Worm (Caenorhabditis elegans) whole organism, late embryonic: ENCODE results near the gene clhm-1.

Experiments
- C08G9.2 ChIP-seq: sonication (generic microtip); optimal IDR thresholded peaks from 2 replicates; lab custom pipeline; 2016; ENCODE audit warnings: mild to moderate bottlenecking, missing genetic modification characterization, moderate library complexity, missing compliant biosample characterization
- C38D4.7 ChIP-seq: fragments of 200-800 bp; sonication (Bioruptor generic); optimal IDR thresholded peaks from 2 replicates; lab custom pipeline; 2018; ENCODE audit warnings: mild to moderate bottlenecking, missing genetic modification characterization, moderate library complexity, missing compliant biosample characterization
- F13H6.1 ChIP-seq: sonication (generic microtip); optimal IDR thresholded peaks from 2 replicates; lab custom pipeline; 2016; ENCODE audit warnings: missing genetic modification characterization, missing compliant biosample characterization
- K09A11.1 ChIP-seq: sonication (generic microtip); optimal IDR thresholded peaks from 2 replicates; lab custom pipeline; 2017; ENCODE audit warnings: antibody characterized with exemption, mild to moderate bottlenecking, missing genetic modification characterization, missing compliant biosample characterization; ENCODE audit not compliant: insufficient read depth
- Y22D7AL.16 ChIP-seq: sonication (generic microtip); optimal IDR thresholded peaks from 2 replicates; lab custom pipeline; 2016; ENCODE audit warnings: missing genetic modification characterization, missing compliant biosample characterization
- ahr-1 ChIP-seq: sonication (generic microtip); optimal IDR thresholded peaks from 2 replicates; lab custom pipeline; 2016; ENCODE audit warnings: missing genetic modification characterization, missing compliant biosample characterization
- ceh-18 ChIP-seq: sonication (generic microtip); optimal IDR thresholded peaks from 2 replicates; lab custom pipeline; 2016; ENCODE audit warnings: missing genetic modification characterization, missing compliant biosample characterization
- ceh-19 ChIP-seq: fragments of 200-800 bp; sonication (Bioruptor generic); optimal IDR thresholded peaks from 2 replicates; lab custom pipeline; 2018; ENCODE audit warnings: mild to moderate bottlenecking, missing genetic modification characterization, missing compliant biosample characterization
- ceh-24 ChIP-seq: sonication (generic microtip); optimal IDR thresholded peaks from 2 replicates; lab custom pipeline; 2016; ENCODE audit warnings: mild to moderate bottlenecking, missing genetic modification characterization, missing compliant biosample characterization
- ceh-30 ChIP-seq: fragments of 150-350 bp; optimal IDR thresholded peaks from 2 replicates; lab custom pipeline; 2014; ENCODE audit warnings: missing biosample characterization, missing genetic modification characterization
- ceh-34 ChIP-seq: sonication (generic microtip); optimal IDR thresholded peaks from 2 replicates; lab custom pipeline; 2016; ENCODE audit warnings: mild to moderate bottlenecking, missing genetic modification characterization, missing compliant biosample characterization
- ceh-48 ChIP-seq: sonication (generic microtip); optimal IDR thresholded peaks from 2 replicates; lab custom pipeline; 2016; ENCODE audit warnings: missing genetic modification characterization, inconsistent platforms, missing compliant biosample characterization
- ceh-6 ChIP-seq: fragments of 200-800 bp; sonication (Bioruptor generic); optimal IDR thresholded peaks from 2 replicates; lab custom pipeline; 2018; ENCODE audit warnings: mild to moderate bottlenecking, missing genetic modification characterization, missing compliant biosample characterization
- dve-1 ChIP-seq: sonication (generic microtip); optimal IDR thresholded peaks from 2 replicates; lab custom pipeline; 2017; ENCODE audit warnings: antibody characterized with exemption, mild to moderate bottlenecking, missing genetic modification characterization, missing compliant biosample characterization
- elt-2 ChIP-seq: sonication (generic microtip); optimal IDR thresholded peaks from 2 replicates; lab custom pipeline; 2016; ENCODE audit warnings: missing genetic modification reagents, missing genetic modification characterization, missing compliant biosample characterization
- eyg-1 ChIP-seq: sonication (generic microtip); optimal IDR thresholded peaks from 2 replicates; lab custom pipeline; 2016; ENCODE audit warnings: missing genotype, missing genetic modification characterization, missing compliant biosample characterization
- fkh-6 ChIP-seq: sonication (generic microtip); optimal IDR thresholded peaks from 2 replicates; lab custom pipeline; 2016; ENCODE audit warnings: missing genetic modification characterization, missing compliant biosample characterization
- gmeb-2 ChIP-seq: sonication (generic microtip); optimal IDR thresholded peaks from 2 replicates; lab custom pipeline; 2016; ENCODE audit warnings: missing genetic modification characterization, inconsistent platforms, missing compliant biosample characterization
- hlh-30 ChIP-seq: sonication (generic microtip); optimal IDR thresholded peaks from 2 replicates; lab custom pipeline; 2017; ENCODE audit warnings: antibody characterized with exemption, missing genetic modification characterization, missing compliant biosample characterization; ENCODE audit not compliant: insufficient read depth
- lin-11 ChIP-seq: fragments of 200-800 bp; sonication (Bioruptor generic); optimal IDR thresholded peaks from 2 replicates; lab custom pipeline; 2018; ENCODE audit warnings: mild to moderate bottlenecking, missing genetic modification characterization, missing compliant biosample characterization
- mec-3 ChIP-seq: sonication (generic microtip); optimal IDR thresholded peaks from 2 replicates; lab custom pipeline; 2016; ENCODE audit warnings: borderline replicate concordance, missing genetic modification characterization, missing compliant biosample characterization
- nfya-1 ChIP-seq: sonication (generic microtip); optimal IDR thresholded peaks from 2 replicates; lab custom pipeline; 2017; ENCODE audit warnings: missing genetic modification characterization, mild to moderate bottlenecking, missing compliant biosample characterization, antibody characterized with exemption, moderate library complexity
- nhr-11 ChIP-seq: fragments of 150-350 bp; optimal IDR thresholded peaks from 2 replicates; lab custom pipeline; 2014; ENCODE audit warnings: missing biosample characterization, missing genetic modification characterization
- npax-4 ChIP-seq: sonication (generic microtip); optimal IDR thresholded peaks from 2 replicates; lab custom pipeline; 2016; ENCODE audit warnings: missing genetic modification characterization, missing compliant biosample characterization
- odd-2 ChIP-seq: sonication (generic microtip); optimal IDR thresholded peaks from 2 replicates; lab custom pipeline; 2017; ENCODE audit warnings: antibody characterized with exemption, mild to moderate bottlenecking, missing genetic modification characterization, missing compliant biosample characterization
- pha-4 ChIP-seq: fragments of 150-350 bp; optimal IDR thresholded peaks from 2 replicates; lab custom pipeline; 2018; ENCODE audit warnings: missing biosample characterization, missing genetic modification reagents, missing genetic modification characterization
- pqm-1 ChIP-seq: sonication (generic microtip); optimal IDR thresholded peaks from 2 replicates; lab custom pipeline; 2016; ENCODE audit warnings: missing genetic modification characterization, missing compliant biosample characterization
- pros-1 ChIP-seq: fragments of 150-350 bp; optimal IDR thresholded peaks from 2 replicates; lab custom pipeline; 2014; ENCODE audit warnings: missing biosample characterization, missing genetic modification reagents, missing genetic modification characterization
- ref-2 ChIP-seq: sonication (generic microtip); optimal IDR thresholded peaks from 2 replicates; lab custom pipeline; 2016; ENCODE audit warnings: missing genetic modification characterization, missing compliant biosample characterization
- rnt-1 ChIP-seq: sonication (generic microtip); optimal IDR thresholded peaks from 2 replicates; lab custom pipeline; 2016; ENCODE audit warnings: missing genetic modification characterization, missing compliant biosample characterization
- sox-2 ChIP-seq: fragments of 200-800 bp; sonication (Bioruptor generic); IDR thresholded peaks from 2 replicates; pipeline ENCODE4 v1.3.6; 2022; ENCODE audit warnings: missing genetic modification reagents, missing genetic modification characterization, missing compliant biosample characterization
- syd-9 ChIP-seq: sonication (generic microtip); optimal IDR thresholded peaks from 2 replicates; lab custom pipeline; 2016; ENCODE audit warnings: mild to moderate bottlenecking, missing genetic modification characterization, moderate library complexity, missing compliant biosample characterization
- tbx-2 ChIP-seq: sonication (generic microtip); optimal IDR thresholded peaks from 2 replicates; lab custom pipeline; 2016; ENCODE audit warnings: missing genetic modification characterization, missing compliant biosample characterization
- unc-3 ChIP-seq, 2 experiments: fragments of 200-800 bp in 1 of 2; sonication (Bioruptor generic) in 1 of 2; sonication (generic microtip) in 1 of 2; conservative IDR thresholded peaks in 1 of 2; optimal IDR thresholded peaks in 1 of 2; 2 replicates each; pipeline versions ENCODE4 v1.3.6 to Lab custom; 2016 to 2022; ENCODE audit warnings: missing compliant biosample characterization in 2 of 2, missing genetic modification characterization in 2 of 2, missing genetic modification reagents in 1 of 2
- unc-42 ChIP-seq: sonication (generic microtip); optimal IDR thresholded peaks from 2 replicates; lab custom pipeline; 2016; ENCODE audit warnings: missing genotype, missing genetic modification characterization, missing compliant biosample characterization
- unc-55 ChIP-seq: sonication (generic microtip); optimal IDR thresholded peaks from 2 replicates; lab custom pipeline; 2017; ENCODE audit warnings: missing biosample characterization, missing genetic modification reagents, missing genetic modification characterization
- unc-86 ChIP-seq: sonication (generic microtip); optimal IDR thresholded peaks from 2 replicates; lab custom pipeline; 2016; ENCODE audit warnings: missing genetic modification characterization, missing compliant biosample characterization
- ztf-16 ChIP-seq: sonication (generic microtip); optimal IDR thresholded peaks from 2 replicates; lab custom pipeline; 2017; ENCODE audit warnings: missing genetic modification characterization, missing compliant biosample characterization

The clhm-1 gene

ce11 chrII:6846723-6847122 is 24.1 kb downstream of the clhm-1 start:
- no peak for TF ChIP-seq gmeb-2 (tag; lab: Kevin White, UChicago)
- TF ChIP-seq tbx-2, result peak; percentile 29
- no peak for TF ChIP-seq C38D4.7 (GFP tag; lab: Kevin White, UChicago)
- TF ChIP-seq syd-9 (tag; lab: Kevin White, UChicago), result no peak
- no peak for TF ChIP-seq K09A11.1
- peak; percentile 5 for TF ChIP-seq unc-42 (tag; lab: Kevin White, UChicago)
- TF ChIP-seq ceh-6, result peak; percentile 50
- TF ChIP-seq ref-2, result peak; percentile 15
- TF ChIP-seq Y22D7AL.16 (tag; lab: Kevin White, UChicago), result no peak

- TF ChIP-seq mec-3 (tag; lab: Kevin White, UChicago) (no peak), ztf-16 (no peak), ahr-1 (tag; lab: Kevin White, UChicago) (no peak), gmeb-2 (tag; lab: Kevin White, UChicago) (no peak), unc-3 (GFP tag; conservative IDR thresholded peaks at IDR 0.05; lab: Robert Waterston, UW) (no peak), unc-3 (tag; optimal IDR thresholded peaks at IDR 0.05; lab: Kevin White, UChicago) (no peak)
- TF ChIP-seq, all 69 proteins: peak for 0
Observed at ce11 chrII:6845006-6845459, 25.8 kb downstream of the clhm-1 start.

- no peak for TF ChIP-seq lin-11
- peak; percentile 45 for TF ChIP-seq ceh-48
- peak; percentile 31; the same call in 1 of the 2 replicates for TF ChIP-seq sox-2
- TF ChIP-seq pros-1 (tag; lab: Kevin White, UChicago), result peak; percentile 43
- TF ChIP-seq eyg-1 (tag; lab: Kevin White, UChicago), result no peak
- no peak for TF ChIP-seq npax-4 (tag; lab: Kevin White, UChicago)
- no peak for TF ChIP-seq odd-2 (tag; lab: Kevin White, UChicago)
- TF ChIP-seq tbx-2, result no peak
- TF ChIP-seq unc-42 (tag; lab: Kevin White, UChicago), result peak; percentile 84
Observed at ce11 chrII:6844227-6845005, 26.4 kb downstream of the clhm-1 start.

ce11 chrII:6843680-6844079 is 27.1 kb downstream of the clhm-1 start:
- no peak for TF ChIP-seq ceh-48
- TF ChIP-seq tbx-2, result peak; percentile 30
- TF ChIP-seq sox-2, result peak; percentile 27; the same call in 1 of the 2 replicates
- TF ChIP-seq ref-2, result peak; percentile 17
- TF ChIP-seq, all 69 proteins: peak for 3

ce11 chrII:6843211-6843610 is 27.6 kb downstream of the clhm-1 start:
- TF ChIP-seq Y22D7AL.16 (tag; lab: Kevin White, UChicago) (no peak), nfya-1 (tag; lab: Kevin White, UChicago) (peak; percentile 3)

ce11 chrII:6842651-6843118 is 28.1 kb downstream of the clhm-1 start:
- TF ChIP-seq rnt-1 (tag; lab: Kevin White, UChicago) (no peak), ceh-19 (GFP tag; lab: Kevin White, UChicago) (no peak), ztf-16 (no peak), unc-55 (GFP tag; lab: Kevin White, UChicago) (peak; percentile 83), gmeb-2 (tag; lab: Kevin White, UChicago) (no peak), pqm-1 (tag; lab: Kevin White, UChicago) (peak; percentile 59), unc-86 (tag; lab: Kevin White, UChicago) (no peak), pha-4 (no peak), ceh-18 (tag; lab: Kevin White, UChicago) (peak; percentile 24), C08G9.2 (tag; lab: Kevin White, UChicago) (no peak), fkh-6 (tag; lab: Kevin White, UChicago) (no peak), ceh-24 (tag; lab: Kevin White, UChicago) (no peak), dve-1 (peak; percentile 42), hlh-30 (tag; lab: Kevin White, UChicago) (peak; percentile 66), tbx-2 (no peak), lin-11 (no peak), ceh-48 (peak; percentile 14), nhr-11 (tag; lab: Kevin White, UChicago) (no peak), nfya-1 (tag; lab: Kevin White, UChicago) (peak; percentile 64), F13H6.1 (tag; lab: Kevin White, UChicago) (no peak), ceh-6 (no peak), ceh-30 (tag; lab: Kevin White, UChicago) (no peak), ceh-34 (peak; percentile 53), elt-2 (tag; lab: Kevin White, UChicago) (peak; percentile 94)
